Worm (Caenorhabditis elegans) whole organism, L3 larva: ENCODE results near the gene nol-9.
"Not testable (repeated sequence)": the region's sequence is repeated elsewhere in the genome, so short reads cannot be mapped to it uniquely, and the experiment has no call there.

Source experiments
- R02D3.7 ChIP-seq: fragments of 150-350 bp; optimal IDR thresholded peaks from 2 replicates; lab custom pipeline; 2014; ENCODE audit warnings: missing biosample characterization, missing genetic modification characterization
- aly-2 ChIP-seq: fragments of 150-350 bp; optimal IDR thresholded peaks from 2 replicates; lab custom pipeline; 2014; ENCODE audit warnings: missing biosample characterization, missing genetic modification characterization
- ama-1 ChIP-seq: fragments of 150-350 bp; optimal IDR thresholded peaks from 2 replicates; lab custom pipeline; 2018
- ceh-28 ChIP-seq: fragments of 150-350 bp; optimal IDR thresholded peaks from 2 replicates; lab custom pipeline; 2014; ENCODE audit warnings: missing biosample characterization, missing genetic modification reagents, missing genetic modification characterization
- ceh-82 ChIP-seq: fragments of 150-350 bp; optimal IDR thresholded peaks from 2 replicates; lab custom pipeline; 2014; ENCODE audit warnings: missing biosample characterization, missing genetic modification characterization
- daf-12 ChIP-seq: fragments of 150-350 bp; optimal IDR thresholded peaks from 2 replicates; lab custom pipeline; 2014; ENCODE audit warnings: missing biosample characterization, missing genetic modification reagents, missing genetic modification characterization
- egl-27 ChIP-seq: sonication (generic microtip); optimal IDR thresholded peaks from 4 replicates; lab custom pipeline; 2017; ENCODE audit warnings: missing biosample characterization, missing genetic modification reagents, missing genetic modification characterization
- egl-5 ChIP-seq: fragments of 150-350 bp; optimal IDR thresholded peaks from 2 replicates; lab custom pipeline; 2017; ENCODE audit warnings: missing biosample characterization, missing genetic modification reagents, missing genetic modification characterization, inconsistent platforms
- elt-1 ChIP-seq: fragments of 150-350 bp; optimal IDR thresholded peaks from 2 replicates; lab custom pipeline; 2014; ENCODE audit warnings: missing biosample characterization, missing genetic modification characterization
- elt-3 ChIP-seq, 3 experiments: fragments of 150-350 bp in 1 of 3; sonication (generic microtip) in 2 of 3; optimal IDR thresholded peaks; 2 replicates in 2 of 3; 4 replicates in 1 of 3; lab custom pipeline; 2014 to 2017; ENCODE audit warnings: missing biosample characterization in 3 of 3, missing genetic modification characterization in 3 of 3
- fkh-10 ChIP-seq: sonication (generic microtip); optimal IDR thresholded peaks from 2 replicates; lab custom pipeline; 2017; ENCODE audit warnings: missing biosample characterization, missing genetic modification reagents, missing genetic modification characterization
- fkh-2 ChIP-seq: fragments of 150-350 bp; optimal IDR thresholded peaks from 2 replicates; lab custom pipeline; 2014; ENCODE audit warnings: missing biosample characterization, missing genetic modification reagents, missing genetic modification characterization
- fos-1 ChIP-seq: fragments of 150-350 bp; optimal IDR thresholded peaks from 2 replicates; lab custom pipeline; 2014; ENCODE audit warnings: missing biosample characterization, missing genetic modification characterization
- hmg-11 ChIP-seq: sonication (generic microtip); optimal IDR thresholded peaks from 2 replicates; lab custom pipeline; 2016; ENCODE audit warnings: missing genetic modification characterization, missing compliant biosample characterization
- lin-39 ChIP-seq: fragments of 150-350 bp; optimal IDR thresholded peaks from 2 replicates; lab custom pipeline; 2018; ENCODE audit warnings: missing biosample characterization, missing genetic modification reagents, missing genetic modification characterization
- lsy-12 ChIP-seq: sonication (generic microtip); optimal IDR thresholded peaks from 2 replicates; lab custom pipeline; 2016; ENCODE audit warnings: mild to moderate bottlenecking, missing genetic modification characterization, missing compliant biosample characterization
- mdl-1 ChIP-seq: fragments of 150-350 bp; optimal IDR thresholded peaks from 2 replicates; lab custom pipeline; 2014; ENCODE audit warnings: missing biosample characterization, missing genetic modification characterization
- mml-1 ChIP-seq: fragments of 150-350 bp; sonication (generic microtip); optimal IDR thresholded peaks from 3 replicates; lab custom pipeline; 2014; ENCODE audit warnings: missing biosample characterization, missing genetic modification characterization
- nhr-11 ChIP-seq: fragments of 150-350 bp; optimal IDR thresholded peaks from 2 replicates; lab custom pipeline; 2014; ENCODE audit warnings: missing biosample characterization, missing genetic modification characterization
- nhr-23 ChIP-seq: fragments of 150-350 bp; optimal IDR thresholded peaks from 2 replicates; lab custom pipeline; 2014; ENCODE audit warnings: missing biosample characterization, missing genetic modification reagents, missing genetic modification characterization
- nhr-237 ChIP-seq: fragments of 150-350 bp; optimal IDR thresholded peaks from 2 replicates; lab custom pipeline; 2014; ENCODE audit warnings: missing biosample characterization, missing genetic modification characterization
- nhr-28 ChIP-seq: fragments of 150-350 bp; optimal IDR thresholded peaks from 2 replicates; lab custom pipeline; 2014; ENCODE audit warnings: missing biosample characterization, missing genetic modification characterization
- nhr-43 ChIP-seq: sonication (generic microtip); optimal IDR thresholded peaks from 2 replicates; lab custom pipeline; 2016; ENCODE audit warnings: mild to moderate bottlenecking, missing genetic modification characterization, missing compliant biosample characterization; ENCODE audit not compliant: poor library complexity, severe bottlenecking
- nhr-67 ChIP-seq: fragments of 150-350 bp; optimal IDR thresholded peaks from 2 replicates; lab custom pipeline; 2014; ENCODE audit warnings: missing biosample characterization, missing genetic modification characterization
- nhr-76 ChIP-seq: fragments of 150-350 bp; sonication (generic microtip); optimal IDR thresholded peaks from 5 replicates; lab custom pipeline; 2014; ENCODE audit warnings: missing biosample characterization, missing genetic modification characterization
- nhr-77 ChIP-seq: fragments of 150-350 bp; optimal IDR thresholded peaks from 2 replicates; lab custom pipeline; 2014; ENCODE audit warnings: missing biosample characterization, missing genetic modification characterization
- pha-4 ChIP-seq: fragments of 150-350 bp; optimal IDR thresholded peaks from 2 replicates; lab custom pipeline; 2014; ENCODE audit warnings: missing biosample characterization, missing genetic modification reagents, missing genetic modification characterization
- sea-2 ChIP-seq: fragments of 150-350 bp; sonication (generic microtip); optimal IDR thresholded peaks from 4 replicates; lab custom pipeline; 2014; ENCODE audit warnings: missing biosample characterization, missing genetic modification reagents, missing genetic modification characterization
- snpc-4 ChIP-seq: fragments of 150-350 bp; optimal IDR thresholded peaks from 2 replicates; lab custom pipeline; 2014; ENCODE audit warnings: missing biosample characterization, missing genetic modification characterization
- tbx-2 ChIP-seq: sonication (generic microtip); optimal IDR thresholded peaks from 2 replicates; lab custom pipeline; 2016; ENCODE audit warnings: mild to moderate bottlenecking, missing genetic modification characterization, missing compliant biosample characterization
- unc-39 ChIP-seq: sonication (generic microtip); optimal IDR thresholded peaks from 4 replicates; lab custom pipeline; 2017; ENCODE audit warnings: missing biosample characterization, missing genetic modification characterization
- zag-1 ChIP-seq: fragments of 150-350 bp; optimal IDR thresholded peaks from 2 replicates; lab custom pipeline; 2014; ENCODE audit warnings: missing biosample characterization, missing genetic modification characterization
- ztf-11 ChIP-seq: fragments of 150-350 bp; optimal IDR thresholded peaks from 2 replicates; lab custom pipeline; 2014; ENCODE audit warnings: missing biosample characterization, missing genetic modification characterization
- ztf-4 ChIP-seq: fragments of 150-350 bp; optimal IDR thresholded peaks from 2 replicates; lab custom pipeline; 2014; ENCODE audit warnings: missing biosample characterization, missing genetic modification characterization

Gene nol-9

ce11 chrIV:13412845-13413383, 9.4 kb upstream of the nol-9 start, which contains the start of gene gcl-1 (continued):
- TF ChIP-seq elt-3 (tag; optimal IDR thresholded peaks at IDR 0.05; lab: Kevin White, UChicago) (no peak), nhr-28 (tag; lab: Kevin White, UChicago) (no peak), hmg-11 (tag; lab: Kevin White, UChicago) (peak; percentile 50), nhr-43 (tag; lab: Kevin White, UChicago) (no peak), ceh-82 (tag; lab: Kevin White, UChicago) (no peak), elt-1 (tag; lab: Kevin White, UChicago) (no peak)

ce11 chrIV:13415739-13416271, 6.5 kb upstream of the nol-9 start, which contains the start of the genes pik-1 and aptf-2:
pik-1 (plus strand) TSS chrIV:13416041.
aptf-2 (minus strand) TSS chrIV:13416051.
- TF ChIP-seq lin-39 (tag; lab: Kevin White, UChicago) = no peak
- no peak for TF ChIP-seq tbx-2 (tag; lab: Kevin White, UChicago)
- no peak for TF ChIP-seq ztf-11
- TF ChIP-seq hmg-11 (tag; lab: Kevin White, UChicago) = peak; percentile 8
- TF ChIP-seq elt-1 (tag; lab: Kevin White, UChicago) = no peak
- no peak for TF ChIP-seq zag-1 (tag; lab: Kevin White, UChicago)
- TF ChIP-seq pha-4 (tag; lab: Kevin White, UChicago) = peak; percentile 47
- no peak for TF ChIP-seq fkh-10 (GFP tag; lab: Kevin White, UChicago)
- TF ChIP-seq nhr-77 (tag; lab: Kevin White, UChicago) = no peak
- TF ChIP-seq egl-5 (tag; lab: Kevin White, UChicago) = no peak
- TF ChIP-seq egl-27 (tag; lab: Kevin White, UChicago) = no peak

- no peak for TF ChIP-seq lsy-12 (tag; lab: Kevin White, UChicago)
- no peak for TF ChIP-seq nhr-237 (tag; lab: Kevin White, UChicago)
- no peak for TF ChIP-seq elt-3 (tag; optimal IDR thresholded peaks at IDR 0.05; lab: Kevin White, UChicago)
- TF ChIP-seq elt-1 (tag; lab: Kevin White, UChicago) = no peak
- TF ChIP-seq nhr-67 = no peak
- TF ChIP-seq fkh-2 = no peak
- no peak for TF ChIP-seq lin-39 (tag; lab: Kevin White, UChicago)
- no peak for TF ChIP-seq ceh-28 (tag; lab: Kevin White, UChicago)
- TF ChIP-seq daf-12 (tag; lab: Kevin White, UChicago) = no peak
- TF ChIP-seq ztf-4 (tag; lab: Kevin White, UChicago) = no peak
- no peak for TF ChIP-seq mml-1 (tag; lab: Kevin White, UChicago)
- TF ChIP-seq fos-1 = no peak
- TF ChIP-seq ztf-11 = no peak
- TF ChIP-seq unc-39 (tag; lab: Kevin White, UChicago) = no peak
- TF ChIP-seq ceh-82 (tag; lab: Kevin White, UChicago) = no peak
- no peak for TF ChIP-seq R02D3.7 (tag; lab: Kevin White, UChicago)
- no peak for TF ChIP-seq nhr-43 (tag; lab: Kevin White, UChicago)
- no peak for TF ChIP-seq nhr-76 (tag; lab: Kevin White, UChicago)
- TF ChIP-seq ama-1 (lab: Kevin White, UChicago) = no peak
These were observed 6.9 kb downstream of the nol-9 start, which contains the start of gene K09B11.4 for ce11 chrIV:13429240-13429639. K09B11.4 (plus strand) TSS chrIV:13429540.

ce11 chrIV:13430137-13430536, 7.8 kb downstream of the nol-9 start:
- peak; percentile 65 for TF ChIP-seq snpc-4 (tag; lab: Kevin White, UChicago)

- not testable (repeated sequence) for TF ChIP-seq aly-2, egl-27, nhr-43 (tag; lab: Kevin White, UChicago)
These were observed 11.6 kb downstream of the nol-9 start, which contains the start of gene K09B11.5 for ce11 chrIV:13433904-13434303. K09B11.5 (minus strand) TSS chrIV:13434004.

ce11 chrIV:13445275-13445674, 23.0 kb downstream of the nol-9 start, which contains the start of gene mam-3:
mam-3 (minus strand) TSS chrIV:13445375.
- TF ChIP-seq sea-2 (GFP tag; lab: Kevin White, UChicago) = no peak
- TF ChIP-seq elt-3 (tag; optimal IDR thresholded peaks at IDR 0.05; lab: Kevin White, UChicago) = no peak
- TF ChIP-seq fkh-10 (GFP tag; lab: Kevin White, UChicago) = no peak
- TF ChIP-seq mdl-1 (tag; lab: Kevin White, UChicago) = no peak
- no peak for TF ChIP-seq nhr-67
- no peak for TF ChIP-seq tbx-2 (tag; lab: Kevin White, UChicago)
- TF ChIP-seq ceh-28 (tag; lab: Kevin White, UChicago) = no peak
- TF ChIP-seq fos-1 = no peak
- TF ChIP-seq nhr-11 = no peak
- TF ChIP-seq ztf-4 (tag; lab: Kevin White, UChicago) = no peak
- no peak for TF ChIP-seq elt-1 (tag; lab: Kevin White, UChicago)
- TF ChIP-seq nhr-23 = no peak
